Worm (Caenorhabditis elegans): Measurements from ENCODE around the gene H02F09.2.

ce11 chrX:1528107-1528506, 43.9 kb upstream of the H02F09.2 start:
- TF ChIP-seq Y79H2A.3 (GFP tag; conservative IDR thresholded peaks at IDR 0.05) (no peak), dpl-1 (GFP tag; optimal IDR thresholded peaks at IDR 0.05) (no peak), lin-35 (GFP tag; optimal IDR thresholded peaks at IDR 0.05) (no peak), ZK185.1 (tag; optimal IDR thresholded peaks at IDR 0.05; ENCODE audit: poor library complexity, severe bottlenecking) (no peak), ama-1 (optimal IDR thresholded peaks at IDR 0.05) (no peak), ama-1 (GFP tag; optimal IDR thresholded peaks at IDR 0.05) (no peak), unc-62 (GFP tag; optimal IDR thresholded peaks at IDR 0.05) (no peak), Y95B8A.8 (GFP tag; IDR thresholded peaks at IDR 0.05) (no peak), snpc-3.4 (tag; optimal IDR thresholded peaks at IDR 0.05) (no peak), chd-7 (tag; optimal IDR thresholded peaks at IDR 0.05) (no peak), let-526 (GFP tag; IDR thresholded peaks at IDR 0.05) (no peak), egl-18 (GFP tag; IDR thresholded peaks at IDR 0.05) (no peak), F23B12.7 (tag; optimal IDR thresholded peaks at IDR 0.05; ENCODE audit: insufficient read depth) (no peak), madf-8 (GFP tag; conservative IDR thresholded peaks at IDR 0.05) (no peak)
